Fruit fly (Drosophila melanogaster) whole organism, embryonic: Measurements from ENCODE around the gene CG42487.
A peak's percentile ranks its signal among the peaks of the same experiment; 100 is the strongest.

ENCODE experiments used
- ATbp ChIP-seq: fragments of 200-800 bp; sonication (Bioruptor generic); optimal IDR thresholded peaks from 2 replicates; lab custom pipeline; 2017; ENCODE audit warnings: missing biosample characterization, mild to moderate bottlenecking, missing genetic modification characterization, missing genetic modification reagents
- CG12659 ChIP-seq: fragments of 200-800 bp; sonication (Bioruptor generic); optimal IDR thresholded peaks from 3 replicates; lab custom pipeline; 2017; ENCODE audit warnings: mild to moderate bottlenecking, missing biosample characterization, missing genetic modification reagents, missing genetic modification characterization
- CG14860 ChIP-seq: fragments of 200-800 bp; sonication (Bioruptor generic); IDR thresholded peaks from 3 replicates; pipeline ENCODE4 v1.3.6; 2022; ENCODE audit warnings: missing biosample characterization, missing genetic modification characterization; ENCODE audit not compliant: partially characterized antibody
- CG1647 ChIP-seq: fragments of 200-800 bp; sonication (Bioruptor generic); optimal IDR thresholded peaks from 3 replicates; lab custom pipeline; 2016; ENCODE audit warnings: missing biosample characterization, missing genetic modification characterization
- CG17359 ChIP-seq: fragments of 200-800 bp; sonication (Bioruptor generic); optimal IDR thresholded peaks from 3 replicates; lab custom pipeline; 2018; ENCODE audit warnings: missing biosample characterization, mild to moderate bottlenecking, missing genetic modification characterization, moderate library complexity
- CG18011 ChIP-seq: fragments of 200-800 bp; sonication (Bioruptor generic); optimal IDR thresholded peaks from 2 replicates; lab custom pipeline; 2017; ENCODE audit warnings: missing biosample characterization, missing genetic modification characterization, mild to moderate bottlenecking, moderate library complexity, missing genotype
- CG18262 ChIP-seq: fragments of 200-800 bp; optimal IDR thresholded peaks from 3 replicates; lab custom pipeline; 2019; ENCODE audit warnings: missing biosample characterization, mild to moderate bottlenecking, missing genetic modification characterization, moderate library complexity
- CG2678 ChIP-seq: fragments of 200-800 bp; sonication (Bioruptor generic); optimal IDR thresholded peaks from 3 replicates; lab custom pipeline; 2019; ENCODE audit warnings: missing biosample characterization, mild to moderate bottlenecking, missing genetic modification characterization, moderate library complexity
- CG31224 ChIP-seq: fragments of 200-800 bp; sonication (Bioruptor generic); IDR thresholded peaks from 2 replicates; pipeline ENCODE4 v1.3.6; 2022; ENCODE audit warnings: missing biosample characterization, missing genetic modification characterization
- CG34422 ChIP-seq: fragments of 200-800 bp; sonication (Bioruptor generic); IDR thresholded peaks from 3 replicates; pipeline ENCODE4 v1.3.6; 2022; ENCODE audit warnings: missing biosample characterization, missing genetic modification characterization
- CG3726 ChIP-seq: fragments of 200-800 bp; sonication (Bioruptor generic); IDR thresholded peaks from 3 replicates; pipeline ENCODE4, ENCODE4 v1.3.6; 2022; ENCODE audit warnings: missing biosample characterization, missing genetic modification characterization
- CG6654 ChIP-seq: fragments of 200-800 bp; sonication (Bioruptor generic); optimal IDR thresholded peaks from 2 replicates; lab custom pipeline; 2017; ENCODE audit warnings: missing biosample characterization, mild to moderate bottlenecking, missing genetic modification characterization
- CG6689 ChIP-seq: fragments of 200-800 bp; sonication (Bioruptor generic); IDR thresholded peaks from 2 replicates; pipeline ENCODE4 v1.3.6; 2022; ENCODE audit warnings: missing biosample characterization, missing genetic modification characterization
- CG6765 ChIP-seq: fragments of 200-800 bp; sonication (Bioruptor generic); optimal IDR thresholded peaks from 3 replicates; lab custom pipeline; 2017; ENCODE audit warnings: missing biosample characterization, mild to moderate bottlenecking, missing genetic modification characterization
- CG7556 ChIP-seq: fragments of 200-800 bp; sonication (Bioruptor generic); optimal IDR thresholded peaks from 2 replicates; lab custom pipeline; 2017; ENCODE audit warnings: missing biosample characterization, mild to moderate bottlenecking, missing genetic modification characterization
- CG8359 ChIP-seq: fragments of 200-800 bp; sonication (Bioruptor generic); optimal IDR thresholded peaks from 2 replicates; lab custom pipeline; 2017; ENCODE audit warnings: missing biosample characterization, mild to moderate bottlenecking, missing genetic modification characterization, borderline replicate concordance
- CG8924 ChIP-seq: fragments of 200-800 bp; optimal IDR thresholded peaks from 3 replicates; lab custom pipeline; 2019; ENCODE audit warnings: missing biosample characterization, mild to moderate bottlenecking, missing genetic modification characterization, moderate library complexity
- CG9609 ChIP-seq: fragments of 200-800 bp; sonication (Bioruptor generic); optimal IDR thresholded peaks from 3 replicates; lab custom pipeline; 2016; ENCODE audit warnings: missing biosample characterization, missing genetic modification characterization
- CG9727 ChIP-seq: fragments of 200-800 bp; sonication (Bioruptor generic); optimal IDR thresholded peaks from 3 replicates; lab custom pipeline; 2017; ENCODE audit warnings: missing biosample characterization, mild to moderate bottlenecking, missing genetic modification characterization
- Deaf1 ChIP-seq: fragments of 200-800 bp; optimal IDR thresholded peaks from 3 replicates; lab custom pipeline; 2019; ENCODE audit warnings: missing biosample characterization, mild to moderate bottlenecking, missing genetic modification characterization, moderate library complexity
- Dek ChIP-seq: fragments of 200-800 bp; sonication (Bioruptor generic); optimal IDR thresholded peaks from 3 replicates; lab custom pipeline; 2019; ENCODE audit warnings: missing biosample characterization, mild to moderate bottlenecking, missing genetic modification characterization, moderate library complexity
- Hr3 ChIP-seq: fragments of 200-800 bp; sonication (Bioruptor generic); optimal IDR thresholded peaks from 3 replicates; lab custom pipeline; 2016; ENCODE audit warnings: missing biosample characterization, missing genetic modification characterization
- MTF-1 ChIP-seq: fragments of 200-800 bp; sonication (Bioruptor generic); optimal IDR thresholded peaks from 2 replicates; lab custom pipeline; 2018; ENCODE audit warnings: missing biosample characterization, mild to moderate bottlenecking, missing genetic modification characterization, borderline replicate concordance
- NFAT ChIP-seq: fragments of 200-800 bp; sonication (Bioruptor generic); IDR thresholded peaks from 2 replicates; pipeline ENCODE4 v1.3.6; 2022; ENCODE audit warnings: missing biosample characterization, missing genetic modification characterization
- Scr ChIP-seq: fragments of 200-800 bp; sonication (Bioruptor generic); IDR thresholded peaks from 2 replicates; pipeline ENCODE4 v1.3.6; 2022; ENCODE audit warnings: missing biosample characterization, missing genetic modification characterization; ENCODE audit not compliant: partially characterized antibody
- Xbp1 ChIP-seq: fragments of 200-800 bp; sonication (Bioruptor generic); optimal IDR thresholded peaks from 3 replicates; lab custom pipeline; 2016; ENCODE audit warnings: missing biosample characterization, mild to moderate bottlenecking, missing genetic modification characterization
- ap ChIP-seq: fragments of 200-800 bp; sonication (Bioruptor generic); IDR thresholded peaks from 2 replicates; pipeline ENCODE4 v1.3.6; 2022; ENCODE audit warnings: missing biosample characterization, missing genetic modification characterization
- ato ChIP-seq: fragments of 200-800 bp; sonication (Bioruptor generic); IDR thresholded peaks from 2 replicates; pipeline ENCODE4 v1.3.6; 2022; ENCODE audit warnings: missing biosample characterization, missing genetic modification characterization; ENCODE audit not compliant: partially characterized antibody
- br ChIP-seq: fragments of >200 bp; optimal IDR thresholded peaks from 2 replicates; lab custom pipeline; 2017
- cg ChIP-seq: fragments of 200-800 bp; sonication (Bioruptor generic); optimal IDR thresholded peaks from 3 replicates; lab custom pipeline; 2019; ENCODE audit warnings: missing biosample characterization, mild to moderate bottlenecking, missing genetic modification characterization, moderate library complexity
- croc ChIP-seq: fragments of 200-800 bp; sonication (Bioruptor generic); conservative IDR thresholded peaks from 3 replicates; pipeline ENCODE4 v1.3.6; 2022; ENCODE audit warnings: missing biosample characterization, missing genetic modification characterization
- dpn ChIP-seq, 2 experiments: fragments of 200-800 bp; sonication (Bioruptor generic); optimal IDR thresholded peaks; 3 replicates each; lab custom pipeline; 2016; ENCODE audit warnings: missing biosample characterization in 2 of 2, missing genetic modification characterization in 2 of 2
- ems ChIP-seq: fragments of 200-800 bp; sonication (Bioruptor generic); optimal IDR thresholded peaks from 3 replicates; lab custom pipeline; 2016; ENCODE audit warnings: missing biosample characterization, missing genetic modification characterization
- exex ChIP-seq: fragments of 200-800 bp; sonication (Bioruptor generic); optimal IDR thresholded peaks from 4 replicates; lab custom pipeline; 2018; ENCODE audit warnings: missing biosample characterization, mild to moderate bottlenecking, missing genetic modification characterization, moderate library complexity
- gt ChIP-seq: fragments of 200-800 bp; sonication (Bioruptor generic); IDR thresholded peaks from 2 replicates; pipeline ENCODE4 v1.3.6; 2022; ENCODE audit warnings: missing biosample characterization, missing genetic modification characterization
- klu ChIP-seq: fragments of 200-800 bp; sonication (Bioruptor generic); IDR thresholded peaks from 2 replicates; pipeline ENCODE4 v1.3.6; 2022; ENCODE audit warnings: missing biosample characterization, missing genetic modification characterization
- lmd ChIP-seq: fragments of 200-800 bp; sonication (Bioruptor generic); IDR thresholded peaks from 2 replicates; pipeline ENCODE4 v1.3.6; 2022; ENCODE audit warnings: missing biosample characterization, missing genetic modification characterization
- nau ChIP-seq: fragments of 200-800 bp; sonication (Bioruptor generic); optimal IDR thresholded peaks from 3 replicates; lab custom pipeline; 2017; ENCODE audit warnings: missing biosample characterization, mild to moderate bottlenecking, missing genetic modification characterization, missing genetic modification reagents
- oc ChIP-seq: fragments of 200-800 bp; sonication (Bioruptor generic); optimal IDR thresholded peaks from 2 replicates; lab custom pipeline; 2018; ENCODE audit warnings: missing biosample characterization, mild to moderate bottlenecking, missing genetic modification characterization, moderate library complexity
- pan ChIP-seq, 4 experiments: fragments of >200 bp in 3 of 4; fragments of 200-800 bp in 1 of 4; sonication (Bioruptor generic) in 1 of 4; optimal IDR thresholded peaks in 3 of 4; IDR thresholded peaks in 1 of 4; 2 replicates each; pipeline versions ENCODE4 v1.3.6 to Lab custom; 2017 to 2022; ENCODE audit warnings: missing biosample characterization in 2 of 4, missing genetic modification characterization in 2 of 4, mixed read lengths in 1 of 4
- peb ChIP-seq: fragments of 200-800 bp; sonication (Bioruptor generic); IDR thresholded peaks from 2 replicates; pipeline ENCODE4 v1.3.6; 2022; ENCODE audit warnings: missing biosample characterization, missing genetic modification characterization
- phol ChIP-seq: fragments of 200-800 bp; sonication (Bioruptor generic); optimal IDR thresholded peaks from 3 replicates; lab custom pipeline; 2018; ENCODE audit warnings: missing biosample characterization, mild to moderate bottlenecking, missing genetic modification characterization, moderate library complexity
- sd ChIP-seq: fragments of 200-800 bp; sonication (Bioruptor generic); optimal IDR thresholded peaks from 3 replicates; lab custom pipeline; 2018; ENCODE audit warnings: missing biosample characterization, mild to moderate bottlenecking, missing genetic modification characterization, moderate library complexity
- sug ChIP-seq: fragments of 200-800 bp; optimal IDR thresholded peaks from 2 replicates; lab custom pipeline; 2019; ENCODE audit warnings: missing biosample characterization, mild to moderate bottlenecking, missing genetic modification characterization, moderate library complexity
- ttk ChIP-seq: fragments of 200-800 bp; sonication (Bioruptor generic); IDR thresholded peaks from 2 replicates; pipeline ENCODE4 v2.1.2; 2022; ENCODE audit warnings: missing biosample characterization, missing genetic modification characterization
- vvl ChIP-seq: fragments of 200-800 bp; sonication (Bioruptor generic); IDR thresholded peaks from 2 replicates; pipeline ENCODE4 v1.3.6; 2022; ENCODE audit warnings: missing biosample characterization, missing genetic modification characterization
- wdn ChIP-seq: fragments of 200-800 bp; sonication (Bioruptor generic); IDR thresholded peaks from 2 replicates; pipeline ENCODE4 v1.3.6; 2022; ENCODE audit warnings: missing biosample characterization, missing genetic modification characterization

Gene CG42487

DNA sequence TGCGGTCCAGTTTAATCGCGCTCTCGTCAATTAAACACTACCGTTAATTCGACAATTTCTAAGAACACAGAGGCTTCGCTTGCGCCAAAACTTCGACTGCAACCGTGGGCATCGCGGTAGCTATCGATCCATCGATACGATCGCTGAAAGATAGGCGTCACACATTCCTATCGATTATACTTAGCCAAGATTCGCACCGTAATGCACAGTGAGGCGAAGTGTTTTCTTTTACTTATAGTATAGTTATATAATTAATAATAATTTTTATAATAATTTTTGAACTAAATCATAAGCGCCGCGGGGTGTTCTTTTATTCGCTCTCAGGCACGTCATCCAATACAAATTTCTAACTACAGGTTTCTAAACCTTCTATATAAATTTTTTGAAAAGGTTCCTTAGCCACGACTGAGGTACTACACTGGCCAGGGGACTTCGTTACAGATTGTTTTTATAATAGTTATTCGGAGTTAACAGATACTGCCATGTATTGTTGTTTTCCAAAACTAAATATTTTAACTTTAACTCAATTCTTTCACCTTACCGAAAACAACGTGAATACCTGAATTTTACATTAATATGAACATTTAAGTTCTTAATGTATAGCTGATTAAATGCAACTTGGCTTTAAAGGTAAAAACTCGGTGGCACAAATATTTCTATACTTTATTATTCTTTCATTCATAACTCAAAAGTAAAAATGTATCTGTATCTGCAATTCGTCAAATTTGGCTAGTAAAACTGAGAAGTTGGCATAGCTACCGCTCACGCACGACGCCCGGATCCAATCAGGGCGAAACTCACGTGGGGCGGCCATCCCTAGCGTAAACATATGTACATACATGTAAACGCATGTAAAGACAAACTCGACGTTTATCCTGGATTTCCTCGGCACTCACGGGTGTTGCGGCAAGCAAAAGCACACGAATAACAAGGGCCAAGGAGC is 21.0 kb downstream of the CG42487 start, which contains the start of the genes NSD and BOD1 (continued):
- TF ChIP-seq CG31224 (GFP tag; lab: Robert Waterston, UW) (peak; percentile 59), CG2678 (peak; percentile 55), Deaf1 (tag; lab: Kevin White, UChicago) (peak; percentile 0), sug (tag; lab: Kevin White, UChicago) (peak; percentile 40), CG18011 (GFP tag; lab: Kevin White, UChicago) (no peak), ap (GFP tag; lab: Robert Waterston, UW) (no peak), CG8924 (tag; lab: Kevin White, UChicago) (peak; percentile 54), Xbp1 (GFP tag; lab: Kevin White, UChicago) (peak; percentile 73), cg (GFP tag; lab: Kevin White, UChicago) (no peak), CG9727 (peak; percentile 55), croc (GFP tag; lab: Robert Waterston, UW) (peak; percentile 33; the same call in 2 of the 3 replicates), peb (GFP tag; lab: Robert Waterston, UW) (no peak), CG8359 (GFP tag; lab: Kevin White, UChicago) (no peak), ATbp (peak; percentile 47), dpn (GFP tag; optimal IDR thresholded peaks at IDR 0.05; lab: Kevin White, UChicago) (peak in 1 of 2 experiments; percentile 47), vvl (peak; percentile 79), Hr3 (GFP tag; lab: Kevin White, UChicago) (peak; percentile 52), Scr (GFP tag; lab: Robert Waterston, UW) (peak; percentile 85), lmd (peak; percentile 64), wdn (peak; percentile 53), br (no peak), MTF-1 (GFP tag; lab: Kevin White, UChicago) (peak; percentile 61), CG14860 (GFP tag; lab: Robert Waterston, UW) (peak; percentile 89), CG1647 (GFP tag; lab: Kevin White, UChicago) (peak; percentile 27), CG3726 (GFP tag; lab: Robert Waterston, UW) (peak; percentile 50; the same call in 1 of the 3 replicates), Dek (tag; lab: Kevin White, UChicago) (peak; percentile 39), CG18262 (peak; percentile 62), CG6765 (GFP tag; lab: Kevin White, UChicago) (no peak), phol (tag; lab: Kevin White, UChicago) (peak; percentile 63), CG17359 (peak; percentile 48), oc (tag; lab: Kevin White, UChicago) (no peak), CG7556 (peak; percentile 39), CG6654 (no peak), nau (GFP tag; lab: Kevin White, UChicago) (no peak), NFAT (GFP tag; lab: Robert Waterston, UW) (peak; percentile 85), ato (GFP tag; lab: Robert Waterston, UW) (peak; percentile 96), pan (optimal IDR thresholded peaks at IDR 0.05; lab: Kevin White, UChicago) (no peak), pan (GFP tag; optimal IDR thresholded peaks at IDR 0.05 in 1 of 2, IDR thresholded peaks at IDR 0.05 in 1 of 2) (peak in 1 of 2 experiments; percentile 66), CG34422 (GFP tag; lab: Robert Waterston, UW) (peak; percentile 77), CG6689 (GFP tag; lab: Robert Waterston, UW) (0 out of 2 replicates have a peak, but pooled peaks have one; percentile 19), sd (tag; lab: Kevin White, UChicago) (no peak), exex (no peak), klu (GFP tag; lab: Robert Waterston, UW) (peak; percentile 69), CG12659 (GFP tag; lab: Kevin White, UChicago) (peak; percentile 47), gt (GFP tag; lab: Robert Waterston, UW) (peak; percentile 33; the same call in 1 of the 2 replicates), CG9609 (GFP tag; lab: Kevin White, UChicago) (peak; percentile 1), ems (no peak), ttk (GFP tag; lab: Robert Waterston, UW) (peak; percentile 40; the same call in 1 of the 2 replicates)
